Worm (Caenorhabditis elegans) whole organism, midembryonic: ENCODE results near the gene hpo-38.

ENCODE experiments used
- flt-1 ChIP-seq: fragments of 200-800 bp; sonication (Bioruptor generic); IDR thresholded peaks from 2 replicates; pipeline ENCODE4 v1.3.6; 2022; ENCODE audit warnings: missing genetic modification characterization, missing compliant biosample characterization
- med-1 ChIP-seq: sonication (generic microtip); optimal IDR thresholded peaks from 2 replicates; lab custom pipeline; 2017; ENCODE audit warnings: missing genetic modification characterization, mild to moderate bottlenecking, missing compliant biosample characterization, antibody characterized with exemption, missing genetic modification reagents; ENCODE audit not compliant: insufficient read depth

ce11 chrIII:207023-207422 is 23.2 kb upstream of the hpo-38 start, which contains the start of gene W10C4.1:
- no peak for TF ChIP-seq med-1
- TF ChIP-seq flt-1 (GFP tag; lab: Robert Waterston, UW): no peak
